Worm (Caenorhabditis elegans): ENCODE measurements around the gene ckb-1.

- no peak for TF ChIP-seq fos-1 (tag; optimal IDR thresholded peaks at IDR 0.05)
- TF ChIP-seq pqm-1 (tag; optimal IDR thresholded peaks at IDR 0.05), result peak; percentile 10
- no peak for TF ChIP-seq lin-39 (tag; optimal IDR thresholded peaks at IDR 0.05)
- TF ChIP-seq nhr-11 (tag; optimal IDR thresholded peaks at IDR 0.05), result no peak
- TF ChIP-seq ztf-11 (tag; optimal IDR thresholded peaks at IDR 0.05), result no peak
- no peak for TF ChIP-seq unc-39 (tag; optimal IDR thresholded peaks at IDR 0.05)
- no peak for TF ChIP-seq nhr-12 (tag; optimal IDR thresholded peaks at IDR 0.05)
- no peak for TF ChIP-seq nhr-67 (tag; optimal IDR thresholded peaks at IDR 0.05)
- no peak for TF ChIP-seq ceh-9 (tag; optimal IDR thresholded peaks at IDR 0.05)
- TF ChIP-seq ama-1 (optimal IDR thresholded peaks at IDR 0.05), result no peak
Observed at ce11 chrIII:4412108-4413009, 47.3 kb downstream of the ckb-1 start.

Measured in whole organism, L3 larva.